Worm (Caenorhabditis elegans): ENCODE results near the gene F46F5.7.

The F46F5.7 gene

DNA sequence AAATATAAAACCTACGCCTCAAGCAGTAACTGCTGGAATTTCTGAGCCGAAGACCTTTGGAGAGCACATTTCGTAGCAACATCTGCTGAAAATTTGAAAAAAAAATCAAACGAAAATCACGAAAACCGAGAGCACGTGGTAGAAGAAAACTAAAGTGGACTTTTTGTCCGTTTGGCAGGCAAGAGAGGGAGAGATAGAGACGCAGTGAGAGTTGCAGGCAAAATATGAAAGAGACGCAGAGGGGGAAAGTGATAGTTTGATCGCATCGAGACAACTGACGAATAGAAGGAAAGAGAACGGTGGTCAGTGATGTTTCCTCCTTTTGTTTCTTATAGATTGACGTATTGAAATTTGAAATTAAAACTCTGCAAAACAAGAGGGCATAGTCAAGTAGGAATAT is 28.1 kb upstream of the F46F5.7 start, which contains the start of the genes acdh-9 and F28A10.13 (continued):
- TF ChIP-seq tbp1 (GFP tag; optimal IDR thresholded peaks at IDR 0.05) (peak; percentile 35), hlh-26 (GFP tag; conservative IDR thresholded peaks at IDR 0.05) (no peak), ceh-27 (GFP tag; optimal IDR thresholded peaks at IDR 0.05) (peak; percentile 25), Y95B8A.8 (GFP tag; IDR thresholded peaks at IDR 0.05) (no peak), ztf-22 (GFP tag; optimal IDR thresholded peaks at IDR 0.05) (no peak), madf-8 (GFP tag; conservative IDR thresholded peaks at IDR 0.05) (no peak), bed-1 (GFP tag; IDR thresholded peaks at IDR 0.05) (no peak), let-526 (GFP tag; IDR thresholded peaks at IDR 0.05) (0 out of 2 replicates have a peak, but pooled peaks have one; percentile 55), Y56A3A.18 (GFP tag; IDR thresholded peaks at IDR 0.05) (no peak), lin-40 (tag; optimal IDR thresholded peaks at IDR 0.05) (peak; percentile 31), efl-1 (GFP tag; optimal IDR thresholded peaks at IDR 0.05) (no peak), Y79H2A.3 (GFP tag; conservative IDR thresholded peaks at IDR 0.05) (no peak), lin-35 (GFP tag; optimal IDR thresholded peaks at IDR 0.05) (no peak), madf-6 (GFP tag; IDR thresholded peaks at IDR 0.05) (no peak), somi-1 (GFP tag; optimal IDR thresholded peaks at IDR 0.05) (no peak), ets-4 (GFP tag; optimal IDR thresholded peaks at IDR 0.05) (no peak), sptf-2 (GFP tag; optimal IDR thresholded peaks at IDR 0.05) (no peak), unc-130 (GFP tag; optimal IDR thresholded peaks at IDR 0.05) (no peak), zfh-2 (GFP tag; conservative IDR thresholded peaks at IDR 0.05) (no peak), ztf-26 (tag; optimal IDR thresholded peaks at IDR 0.05) (no peak), F39B2.1 (GFP tag; IDR thresholded peaks at IDR 0.05) (no peak), ztf-3 (GFP tag; optimal IDR thresholded peaks at IDR 0.05) (no peak), snpc-4 (GFP tag; optimal IDR thresholded peaks at IDR 0.05) (no peak), snpc-4 (tag; optimal IDR thresholded peaks at IDR 0.05) (no peak), ceh-40 (GFP tag; IDR thresholded peaks at IDR 0.05) (no peak), nfya-2 (GFP tag; IDR thresholded peaks at IDR 0.05) (no peak), egl-18 (GFP tag; IDR thresholded peaks at IDR 0.05) (no peak), F52B5.7 (tag; optimal IDR thresholded peaks at IDR 0.05) (no peak), sea-2 (GFP tag; IDR thresholded peaks at IDR 0.05) (no peak), F33H1.4 (GFP tag; IDR thresholded peaks at IDR 0.05) (no peak), akir-1 (GFP tag; optimal IDR thresholded peaks at IDR 0.05) (no peak), madf-10 (tag; optimal IDR thresholded peaks at IDR 0.05) (no peak), nhr-80 (tag; optimal IDR thresholded peaks at IDR 0.05) (peak; percentile 74), K12H6.12 (tag; optimal IDR thresholded peaks at IDR 0.05) (peak; percentile 23), atf-7 (tag; optimal IDR thresholded peaks at IDR 0.05) (no peak), ekl-4 (GFP tag; IDR thresholded peaks at IDR 0.05) (no peak), dpff-1 (tag; optimal IDR thresholded peaks at IDR 0.05) (no peak), lin-54 (GFP tag; optimal IDR thresholded peaks at IDR 0.05) (peak; percentile 31), F22D6.2 (tag; optimal IDR thresholded peaks at IDR 0.05) (peak; percentile 65), K11D2.4 (GFP tag; IDR thresholded peaks at IDR 0.05) (peak; percentile 31; the same call in 1 of the 2 replicates), F37B4.10 (GFP tag; IDR thresholded peaks at IDR 0.05) (no peak), xnd-1 (tag; optimal IDR thresholded peaks at IDR 0.05) (no peak), snpc-3.4 (tag; optimal IDR thresholded peaks at IDR 0.05) (no peak), chd-7 (tag; optimal IDR thresholded peaks at IDR 0.05) (no peak), rpc-1 (optimal IDR thresholded peaks at IDR 0.05) (no peak), rpc-1 (tag; optimal IDR thresholded peaks at IDR 0.05) (no peak), nhr-27 (tag; optimal IDR thresholded peaks at IDR 0.05) (no peak), snpc-1.1 (tag; optimal IDR thresholded peaks at IDR 0.05; ENCODE audit: insufficient read depth) (no peak), lir-1 (GFP tag; conservative IDR thresholded peaks at IDR 0.05) (no peak), lsl-1 (GFP tag; optimal IDR thresholded peaks at IDR 0.05) (no peak), hmg-20 (GFP tag; IDR thresholded peaks at IDR 0.05) (no peak)

Data from whole organism, young adult.